Fruit fly (Drosophila melanogaster) whole organism, embryonic: ENCODE data around the gene crq.

Source experiments
- CG11093 ChIP-seq: fragments of 200-800 bp; sonication (Bioruptor generic); IDR thresholded peaks from 3 replicates; pipeline ENCODE4 v1.3.6; 2022; ENCODE audit warnings: missing biosample characterization, missing genetic modification characterization
- CG13296 ChIP-seq: fragments of 200-800 bp; sonication (Bioruptor generic); optimal IDR thresholded peaks from 3 replicates; lab custom pipeline; 2018; ENCODE audit warnings: missing biosample characterization, mild to moderate bottlenecking, missing genetic modification characterization
- CG14710 ChIP-seq: fragments of 200-800 bp; sonication (Bioruptor generic); optimal IDR thresholded peaks from 3 replicates; lab custom pipeline; 2019; ENCODE audit warnings: missing biosample characterization, mild to moderate bottlenecking, missing genetic modification characterization, moderate library complexity
- CG15269 ChIP-seq: fragments of 200-800 bp; sonication (Bioruptor generic); optimal IDR thresholded peaks from 2 replicates; lab custom pipeline; 2018; ENCODE audit warnings: missing biosample characterization, mild to moderate bottlenecking, missing genetic modification characterization, moderate library complexity
- CG1603 ChIP-seq: fragments of 200-800 bp; sonication (Bioruptor generic); optimal IDR thresholded peaks from 2 replicates; lab custom pipeline; 2019; ENCODE audit warnings: missing biosample characterization, mild to moderate bottlenecking, missing genetic modification characterization, moderate library complexity
- CG17612 ChIP-seq: fragments of 200-800 bp; sonication (Bioruptor generic); IDR thresholded peaks from 2 replicates; pipeline ENCODE4 v1.3.6; 2022; ENCODE audit warnings: missing biosample characterization, missing genetic modification characterization
- CG18764 ChIP-seq: fragments of 200-800 bp; sonication (Bioruptor generic); optimal IDR thresholded peaks from 3 replicates; lab custom pipeline; 2016; ENCODE audit warnings: missing biosample characterization, missing genetic modification characterization
- CG31224 ChIP-seq: fragments of 200-800 bp; sonication (Bioruptor generic); IDR thresholded peaks from 2 replicates; pipeline ENCODE4 v1.3.6; 2022; ENCODE audit warnings: missing biosample characterization, missing genetic modification characterization
- CG32772 ChIP-seq: fragments of 200-800 bp; sonication (Bioruptor generic); IDR thresholded peaks from 2 replicates; pipeline ENCODE4 v1.3.6; 2022; ENCODE audit warnings: missing biosample characterization, missing genetic modification characterization
- CG33557 ChIP-seq: fragments of 200-800 bp; sonication (Bioruptor generic); optimal IDR thresholded peaks from 2 replicates; lab custom pipeline; 2019; ENCODE audit warnings: missing biosample characterization, mild to moderate bottlenecking, missing genetic modification characterization, moderate library complexity
- CG34422 ChIP-seq: fragments of 200-800 bp; sonication (Bioruptor generic); IDR thresholded peaks from 3 replicates; pipeline ENCODE4 v1.3.6; 2022; ENCODE audit warnings: missing biosample characterization, missing genetic modification characterization
- CG5953 ChIP-seq: fragments of 200-800 bp; sonication (Bioruptor generic); IDR thresholded peaks from 2 replicates; pipeline ENCODE4 v1.3.6; 2022; ENCODE audit warnings: missing biosample characterization, missing genetic modification characterization
- CG6175 ChIP-seq: fragments of 200-800 bp; sonication (Bioruptor generic); IDR thresholded peaks from 3 replicates; pipeline ENCODE4 v1.3.6; 2022; ENCODE audit warnings: missing biosample characterization, missing genetic modification characterization
- CG6689 ChIP-seq: fragments of 200-800 bp; sonication (Bioruptor generic); IDR thresholded peaks from 2 replicates; pipeline ENCODE4 v1.3.6; 2022; ENCODE audit warnings: missing biosample characterization, missing genetic modification characterization
- CG6765 ChIP-seq: fragments of 200-800 bp; sonication (Bioruptor generic); optimal IDR thresholded peaks from 3 replicates; lab custom pipeline; 2017; ENCODE audit warnings: missing biosample characterization, mild to moderate bottlenecking, missing genetic modification characterization
- CG8290 ChIP-seq, 3 experiments: fragments of 200-800 bp; sonication (Bioruptor generic); optimal IDR thresholded peaks; 2 replicates each; lab custom pipeline; 2016 to 2019; ENCODE audit warnings: missing biosample characterization in 3 of 3, missing genetic modification characterization in 3 of 3, mild to moderate bottlenecking in 2 of 3, moderate library complexity in 1 of 3
- CG8765 ChIP-seq: fragments of 200-800 bp; sonication (Bioruptor generic); IDR thresholded peaks from 2 replicates; pipeline ENCODE4 v1.3.6; 2022; ENCODE audit warnings: missing biosample characterization, missing genetic modification characterization
- CG9215 ChIP-seq: fragments of 200-800 bp; sonication (Bioruptor generic); IDR thresholded peaks from 2 replicates; pipeline ENCODE4 v1.3.6; 2022; ENCODE audit warnings: missing biosample characterization, missing genetic modification characterization
- Dad ChIP-seq: fragments of 200-800 bp; sonication (Bioruptor generic); optimal IDR thresholded peaks from 3 replicates; lab custom pipeline; 2016; ENCODE audit warnings: missing biosample characterization, missing genetic modification characterization
- Dip2 ChIP-seq: fragments of 200-800 bp; sonication (Bioruptor generic); IDR thresholded peaks from 2 replicates; pipeline ENCODE4 v1.3.6; 2022; ENCODE audit warnings: missing biosample characterization, missing genetic modification characterization
- Dip3 ChIP-seq: fragments of 200-800 bp; sonication (Bioruptor generic); optimal IDR thresholded peaks from 3 replicates; lab custom pipeline; 2016; ENCODE audit warnings: missing biosample characterization, missing genetic modification characterization
- Dp ChIP-seq: fragments of 200-800 bp; sonication (Bioruptor generic); optimal IDR thresholded peaks from 2 replicates; lab custom pipeline; 2018; ENCODE audit warnings: missing biosample characterization, mild to moderate bottlenecking, missing genetic modification characterization, moderate library complexity
- Dref ChIP-seq: fragments of 200-800 bp; sonication (Bioruptor generic); IDR thresholded peaks from 2 replicates; pipeline ENCODE4 v1.3.6; 2022; ENCODE audit warnings: missing biosample characterization, missing genetic modification characterization
- Fer1 ChIP-seq: fragments of 200-800 bp; sonication (Bioruptor generic); optimal IDR thresholded peaks from 2 replicates; lab custom pipeline; 2017; ENCODE audit warnings: missing biosample characterization, mild to moderate bottlenecking, missing genetic modification characterization
- Lhr ChIP-seq: fragments of 200-800 bp; sonication (Bioruptor generic); optimal IDR thresholded peaks from 3 replicates; lab custom pipeline; 2017; ENCODE audit warnings: mild to moderate bottlenecking, missing biosample characterization, missing genetic modification reagents, missing genetic modification characterization
- Mad ChIP-seq: fragments of 200-800 bp; sonication (Bioruptor generic); optimal IDR thresholded peaks from 2 replicates; lab custom pipeline; 2016; ENCODE audit warnings: missing biosample characterization, missing genetic modification characterization
- NK7.1 ChIP-seq: fragments of 200-800 bp; sonication (Bioruptor generic); optimal IDR thresholded peaks from 3 replicates; lab custom pipeline; 2016; ENCODE audit warnings: missing biosample characterization, missing genetic modification characterization
- Oli ChIP-seq: fragments of 200-800 bp; sonication (Bioruptor generic); optimal IDR thresholded peaks from 2 replicates; lab custom pipeline; 2018; ENCODE audit warnings: missing biosample characterization, mild to moderate bottlenecking, missing genetic modification characterization, moderate library complexity
- Poxn ChIP-seq: fragments of 200-800 bp; sonication (Bioruptor generic); IDR thresholded peaks from 2 replicates; pipeline ENCODE4 v1.3.6; 2022; ENCODE audit warnings: missing biosample characterization, missing genetic modification characterization
- Ptx1 ChIP-seq: fragments of 200-800 bp; sonication (Bioruptor generic); IDR thresholded peaks from 2 replicates; pipeline ENCODE4 v1.3.6; 2022; ENCODE audit warnings: missing biosample characterization, missing genetic modification characterization
- Taf1 ChIP-seq: fragments of 200-800 bp; sonication (Bioruptor generic); IDR thresholded peaks from 2 replicates; pipeline ENCODE4 v1.3.6; 2022; ENCODE audit warnings: missing biosample characterization, missing genetic modification characterization
- btn ChIP-seq: fragments of 200-800 bp; sonication (Bioruptor generic); optimal IDR thresholded peaks from 2 replicates; lab custom pipeline; 2016; ENCODE audit warnings: missing biosample characterization, missing genetic modification characterization
- croc ChIP-seq: fragments of 200-800 bp; sonication (Bioruptor generic); conservative IDR thresholded peaks from 3 replicates; pipeline ENCODE4 v1.3.6; 2022; ENCODE audit warnings: missing biosample characterization, missing genetic modification characterization
- crol ChIP-seq: fragments of 200-800 bp; sonication (Bioruptor generic); IDR thresholded peaks from 2 replicates; pipeline ENCODE4 v1.3.6; 2022; ENCODE audit warnings: missing biosample characterization, missing genetic modification characterization
- dan ChIP-seq: fragments of 200-800 bp; sonication (Bioruptor generic); IDR thresholded peaks from 2 replicates; pipeline ENCODE4 v1.3.6; 2022; ENCODE audit warnings: missing biosample characterization, missing genetic modification characterization
- dimm ChIP-seq: fragments of 200-800 bp; sonication (Bioruptor generic); IDR thresholded peaks from 2 replicates; pipeline ENCODE4 v1.3.6; 2022; ENCODE audit warnings: missing biosample characterization, missing genetic modification characterization
- dysf ChIP-seq: fragments of 200-800 bp; sonication (Bioruptor generic); IDR thresholded peaks from 3 replicates; pipeline ENCODE4 v1.3.6; 2022; ENCODE audit warnings: missing biosample characterization, missing genetic modification characterization
- ftz-f1 ChIP-seq: fragments of 200-800 bp; sonication (Bioruptor generic); optimal IDR thresholded peaks from 2 replicates; lab custom pipeline; 2016; ENCODE audit warnings: missing biosample characterization, missing genetic modification characterization
- gcm ChIP-seq: fragments of 200-800 bp; sonication (Bioruptor generic); optimal IDR thresholded peaks from 2 replicates; lab custom pipeline; 2019; ENCODE audit warnings: missing biosample characterization, mild to moderate bottlenecking, missing genetic modification characterization, moderate library complexity
- hb ChIP-seq: fragments of 200-800 bp; sonication (Bioruptor generic); IDR thresholded peaks from 3 replicates; pipeline ENCODE4 v1.3.6; 2022; ENCODE audit warnings: missing biosample characterization, missing genetic modification characterization; ENCODE audit not compliant: partially characterized antibody
- kni ChIP-seq: fragments of 200-800 bp; sonication (Bioruptor generic); optimal IDR thresholded peaks from 3 replicates; lab custom pipeline; 2017; ENCODE audit warnings: mild to moderate bottlenecking, missing biosample characterization, missing genetic modification reagents, missing genetic modification characterization
- lola ChIP-seq, 3 experiments: fragments of >200 bp in 2 of 3; fragments of 200-800 bp in 1 of 3; sonication (Bioruptor generic) in 1 of 3; optimal IDR thresholded peaks; 2 replicates each; lab custom pipeline; 2017 to 2019; ENCODE audit warnings: missing biosample characterization in 3 of 3, missing genetic modification characterization in 3 of 3, mild to moderate bottlenecking in 1 of 3, moderate library complexity in 1 of 3
- onecut ChIP-seq: fragments of 200-800 bp; sonication (Bioruptor generic); IDR thresholded peaks from 2 replicates; pipeline ENCODE4 v1.3.6; 2022; ENCODE audit warnings: missing biosample characterization, missing genetic modification characterization
- otp ChIP-seq: fragments of 200-800 bp; sonication (Bioruptor generic); IDR thresholded peaks from 3 replicates; pipeline ENCODE4, ENCODE4 v1.3.6; 2022; ENCODE audit warnings: missing biosample characterization, missing genetic modification characterization
- pan ChIP-seq, 4 experiments: fragments of >200 bp in 3 of 4; fragments of 200-800 bp in 1 of 4; sonication (Bioruptor generic) in 1 of 4; optimal IDR thresholded peaks in 3 of 4; IDR thresholded peaks in 1 of 4; 2 replicates each; pipeline versions ENCODE4 v1.3.6 to Lab custom; 2017 to 2022; ENCODE audit warnings: missing biosample characterization in 2 of 4, missing genetic modification characterization in 2 of 4, mixed read lengths in 1 of 4
- sqz ChIP-seq: fragments of 200-800 bp; sonication (Bioruptor generic); optimal IDR thresholded peaks from 3 replicates; lab custom pipeline; 2018; ENCODE audit warnings: missing biosample characterization, mild to moderate bottlenecking, missing genetic modification characterization
- tna ChIP-seq: fragments of 200-800 bp; sonication (Bioruptor generic); IDR thresholded peaks from 2 replicates; pipeline ENCODE4 v1.3.6; 2022; ENCODE audit warnings: missing biosample characterization, missing genetic modification characterization; ENCODE audit not compliant: partially characterized antibody
- z ChIP-seq: fragments of 200-800 bp; sonication (Bioruptor generic); IDR thresholded peaks from 3 replicates; pipeline ENCODE4 v1.3.6; 2022; ENCODE audit warnings: missing biosample characterization, missing genetic modification characterization

The crq gene

dm6 chr2L:414593-415399, 38.0 kb downstream of the crq start, which contains the start of the genes AP-2alpha and ebi (continued):
- TF ChIP-seq CG15269 (tag; lab: Kevin White, UChicago) (peak; percentile 85), pan (optimal IDR thresholded peaks at IDR 0.05; lab: Kevin White, UChicago) (no peak), pan (GFP tag; optimal IDR thresholded peaks at IDR 0.05 in 1 of 2, IDR thresholded peaks at IDR 0.05 in 1 of 2) (peak in 1 of 2 experiments; percentile 82), crol (GFP tag; lab: Robert Waterston, UW) (peak; percentile 76), NK7.1 (peak; percentile 76), Mad (GFP tag; lab: Kevin White, UChicago) (peak; percentile 84), sqz (GFP tag; lab: Kevin White, UChicago) (peak; percentile 22), Dip3 (peak; percentile 92), hb (GFP tag; lab: Robert Waterston, UW) (no peak), z (GFP tag; lab: Robert Waterston, UW) (peak; percentile 15; the same call in 1 of the 3 replicates), otp (GFP tag; lab: Robert Waterston, UW) (peak; percentile 78), ftz-f1 (GFP tag; lab: Kevin White, UChicago) (peak; percentile 79), CG17612 (GFP tag; lab: Robert Waterston, UW) (peak; percentile 38; the same call in 1 of the 2 replicates), Taf1 (GFP tag; lab: Robert Waterston, UW) (peak; percentile 77), Lhr (GFP tag; lab: Kevin White, UChicago) (peak; percentile 81), CG5953 (GFP tag; lab: Robert Waterston, UW) (peak; percentile 44; the same call in 1 of the 2 replicates), CG33557 (GFP tag; lab: Kevin White, UChicago) (peak; percentile 85), Dref (GFP tag; lab: Robert Waterston, UW) (peak; percentile 35; the same call in 1 of the 2 replicates), CG14710 (peak; percentile 90), CG32772 (GFP tag; lab: Robert Waterston, UW) (peak; percentile 91), CG8290 (GFP tag; optimal IDR thresholded peaks at IDR 0.05; lab: Kevin White, UChicago) (peak; percentile 72), CG8290 (tag; optimal IDR thresholded peaks at IDR 0.05; lab: Kevin White, UChicago) (peak; percentile 31 to 61), btn (GFP tag; lab: Kevin White, UChicago) (peak; percentile 80), Dad (GFP tag; lab: Kevin White, UChicago) (peak; percentile 89), tna (GFP tag; lab: Robert Waterston, UW) (no peak), CG13296 (GFP tag; lab: Kevin White, UChicago) (peak; percentile 54), gcm (GFP tag; lab: Kevin White, UChicago) (peak; percentile 65), CG31224 (GFP tag; lab: Robert Waterston, UW) (peak; percentile 81), croc (GFP tag; lab: Robert Waterston, UW) (peak; percentile 89), dimm (GFP tag; lab: Robert Waterston, UW) (no peak; the same call in 1 of the 2 replicates), Ptx1 (GFP tag; lab: Robert Waterston, UW) (peak; percentile 93), dan (GFP tag; lab: Robert Waterston, UW) (peak; percentile 82), Poxn (GFP tag; lab: Robert Waterston, UW) (peak; percentile 71), CG9215 (GFP tag; lab: Robert Waterston, UW) (peak; percentile 93), Fer1 (GFP tag; lab: Kevin White, UChicago) (peak; percentile 78), dysf (GFP tag; lab: Robert Waterston, UW) (peak; percentile 93), CG34422 (GFP tag; lab: Robert Waterston, UW) (peak; percentile 84), onecut (peak; percentile 96), CG8765 (GFP tag; lab: Robert Waterston, UW) (peak; percentile 82), Dp (GFP tag; lab: Kevin White, UChicago) (peak; percentile 40), CG1603 (peak; percentile 90), CG18764 (GFP tag; lab: Kevin White, UChicago) (peak; percentile 77), Dip2 (GFP tag; lab: Robert Waterston, UW) (0 out of 2 replicates have a peak, but pooled peaks have one; percentile 45), lola (GFP tag; optimal IDR thresholded peaks at IDR 0.05; lab: Kevin White, UChicago) (peak in 1 of 3 experiments; percentile 84), kni (peak; percentile 57), CG11093 (GFP tag; lab: Robert Waterston, UW) (peak; percentile 88), Oli (tag; lab: Kevin White, UChicago) (peak; percentile 78), CG6175 (GFP tag; lab: Robert Waterston, UW) (peak; percentile 76), CG6689 (GFP tag; lab: Robert Waterston, UW) (peak; percentile 100), CG6765 (GFP tag; lab: Kevin White, UChicago) (peak; percentile 59)
